Worm (Caenorhabditis elegans) whole organism, mixed stage, embryonic: ENCODE data around the gene Y1A5A.1.
A peak's percentile ranks its signal among the peaks of the same experiment; 100 is the strongest.

Experiments
- bed-3 ChIP-seq: fragments of 200-800 bp; sonication (Bioruptor generic); optimal IDR thresholded peaks from 3 replicates; lab custom pipeline; 2018; ENCODE audit warnings: mild to moderate bottlenecking, missing genetic modification characterization, moderate library complexity, missing compliant biosample characterization
- blmp-1 ChIP-seq: fragments of 150-350 bp; optimal IDR thresholded peaks from 2 replicates; lab custom pipeline; 2014; ENCODE audit warnings: missing biosample characterization, missing genetic modification characterization
- ceh-39 ChIP-seq: fragments of 150-350 bp; optimal IDR thresholded peaks from 2 replicates; lab custom pipeline; 2014; ENCODE audit warnings: missing biosample characterization, missing genetic modification characterization
- ceh-83 ChIP-seq: fragments of 200-800 bp; sonication (Bioruptor generic); optimal IDR thresholded peaks from 2 replicates; lab custom pipeline; 2018; ENCODE audit warnings: mild to moderate bottlenecking, missing genetic modification characterization, missing compliant biosample characterization
- ces-1 ChIP-seq: fragments of 150-350 bp; optimal IDR thresholded peaks from 2 replicates; lab custom pipeline; 2014; ENCODE audit warnings: missing biosample characterization, missing genetic modification reagents, missing genetic modification characterization
- cnd-1 ChIP-seq: fragments of 200-800 bp; sonication (Bioruptor generic); optimal IDR thresholded peaks from 2 replicates; lab custom pipeline; 2018; ENCODE audit warnings: mild to moderate bottlenecking, missing genetic modification characterization, missing compliant biosample characterization
- drap-1 ChIP-seq: fragments of 200-800 bp; sonication (Bioruptor generic); optimal IDR thresholded peaks from 3 replicates; lab custom pipeline; 2018; ENCODE audit warnings: mild to moderate bottlenecking, missing genetic modification characterization, missing compliant biosample characterization
- elt-1 ChIP-seq: sonication (generic microtip); optimal IDR thresholded peaks from 2 replicates; lab custom pipeline; 2017; ENCODE audit warnings: missing genetic modification characterization, mild to moderate bottlenecking, missing compliant biosample characterization, antibody characterized with exemption, moderate library complexity, borderline replicate concordance; ENCODE audit not compliant: insufficient read depth
- elt-3 ChIP-seq: fragments of 150-350 bp; optimal IDR thresholded peaks from 2 replicates; lab custom pipeline; 2014; ENCODE audit warnings: missing biosample characterization, missing genetic modification characterization
- ham-2 ChIP-seq: fragments of 200-800 bp; sonication (Bioruptor generic); optimal IDR thresholded peaks from 2 replicates; lab custom pipeline; 2018; ENCODE audit warnings: mild to moderate bottlenecking, missing genetic modification characterization, missing compliant biosample characterization
- hlh-1 ChIP-seq: fragments of 150-350 bp; optimal IDR thresholded peaks from 2 replicates; lab custom pipeline; 2014; ENCODE audit warnings: missing biosample characterization, missing genetic modification reagents, missing genetic modification characterization
- lin-13 ChIP-seq: fragments of 150-350 bp; optimal IDR thresholded peaks from 2 replicates; lab custom pipeline; 2014; ENCODE audit warnings: missing biosample characterization, missing genetic modification characterization
- lin-32 ChIP-seq: fragments of 200-800 bp; sonication (Bioruptor generic); optimal IDR thresholded peaks from 2 replicates; lab custom pipeline; 2018; ENCODE audit warnings: mild to moderate bottlenecking, missing genetic modification characterization, missing compliant biosample characterization
- lsy-2 ChIP-seq: fragments of 150-350 bp; optimal IDR thresholded peaks from 2 replicates; lab custom pipeline; 2014; ENCODE audit warnings: missing biosample characterization, missing genetic modification characterization
- mab-5 ChIP-seq: fragments of 150-350 bp; optimal IDR thresholded peaks from 2 replicates; lab custom pipeline; 2014; ENCODE audit warnings: missing biosample characterization, missing genetic modification characterization
- mep-1 ChIP-seq: fragments of 150-350 bp; optimal IDR thresholded peaks from 2 replicates; lab custom pipeline; 2017; ENCODE audit warnings: missing biosample characterization, missing genetic modification reagents, missing genetic modification characterization, inconsistent platforms
- mls-2 ChIP-seq: sonication (generic microtip); optimal IDR thresholded peaks from 2 replicates; lab custom pipeline; 2016; ENCODE audit warnings: mild to moderate bottlenecking, missing genetic modification characterization, moderate library complexity, missing compliant biosample characterization
- nhr-12 ChIP-seq: fragments of 150-350 bp; optimal IDR thresholded peaks from 2 replicates; lab custom pipeline; 2014; ENCODE audit warnings: missing biosample characterization, missing genetic modification characterization
- nhr-2 ChIP-seq: fragments of 150-350 bp; optimal IDR thresholded peaks from 2 replicates; lab custom pipeline; 2014; ENCODE audit warnings: missing biosample characterization, missing genetic modification characterization
- nhr-28 ChIP-seq: fragments of 150-350 bp; optimal IDR thresholded peaks from 2 replicates; lab custom pipeline; 2014; ENCODE audit warnings: missing biosample characterization, missing genetic modification characterization
- nhr-76 ChIP-seq: sonication (generic microtip); optimal IDR thresholded peaks from 2 replicates; lab custom pipeline; 2017; ENCODE audit warnings: missing biosample characterization, missing genetic modification characterization
- pha-4 ChIP-seq: fragments of 150-350 bp; optimal IDR thresholded peaks from 2 replicates; lab custom pipeline; 2018; ENCODE audit warnings: missing biosample characterization, missing genetic modification reagents, missing genetic modification characterization
- sem-2 ChIP-seq: fragments of 200-800 bp; sonication (Bioruptor generic); optimal IDR thresholded peaks from 2 replicates; lab custom pipeline; 2018; ENCODE audit warnings: mild to moderate bottlenecking, missing genetic modification characterization, missing compliant biosample characterization
- snpc-4 ChIP-seq: fragments of 150-350 bp; optimal IDR thresholded peaks from 2 replicates; lab custom pipeline; 2014; ENCODE audit warnings: missing biosample characterization, missing genetic modification characterization
- sptf-1 ChIP-seq: sonication (generic microtip); optimal IDR thresholded peaks from 2 replicates; lab custom pipeline; 2017; ENCODE audit warnings: mild to moderate bottlenecking, missing genetic modification characterization, moderate library complexity, missing compliant biosample characterization
- tbx-8 ChIP-seq: fragments of 200-800 bp; sonication (Bioruptor generic); optimal IDR thresholded peaks from 2 replicates; lab custom pipeline; 2018; ENCODE audit warnings: mild to moderate bottlenecking, missing genetic modification characterization, moderate library complexity, missing compliant biosample characterization
- unc-120 ChIP-seq: sonication (generic microtip); optimal IDR thresholded peaks from 2 replicates; lab custom pipeline; 2017; ENCODE audit warnings: missing genetic modification characterization, missing compliant biosample characterization; ENCODE audit not compliant: poor library complexity, severe bottlenecking
- unc-39 ChIP-seq: fragments of 150-350 bp; optimal IDR thresholded peaks from 2 replicates; lab custom pipeline; 2014; ENCODE audit warnings: missing biosample characterization, missing genetic modification characterization
- unc-62 ChIP-seq: fragments of 150-350 bp; optimal IDR thresholded peaks from 2 replicates; lab custom pipeline; 2014; ENCODE audit warnings: missing biosample characterization, missing genetic modification reagents, missing genetic modification characterization
- zip-8 ChIP-seq: fragments of 150-350 bp; optimal IDR thresholded peaks from 2 replicates; lab custom pipeline; 2014; ENCODE audit warnings: missing biosample characterization, missing genetic modification characterization
- ztf-11 ChIP-seq: fragments of 150-350 bp; optimal IDR thresholded peaks from 2 replicates; lab custom pipeline; 2014; ENCODE audit warnings: missing biosample characterization, missing genetic modification characterization

Y1A5A.1 gene

ce11 chrIII:4013061-4013460 lies 26.6 kb upstream of the Y1A5A.1 start:
- TF ChIP-seq lsy-2 = no peak
- TF ChIP-seq ceh-39 (tag; lab: Kevin White, UChicago) = no peak
- TF ChIP-seq unc-62 (GFP tag; lab: Kevin White, UChicago) = no peak
- no peak for TF ChIP-seq unc-39 (tag; lab: Kevin White, UChicago)
- no peak for TF ChIP-seq ztf-11
- TF ChIP-seq elt-1 (tag; lab: Kevin White, UChicago) = no peak
- no peak for TF ChIP-seq lin-13 (tag; lab: Kevin White, UChicago)
- no peak for TF ChIP-seq pha-4 (tag; lab: Kevin White, UChicago)
- no peak for TF ChIP-seq sptf-1 (tag; lab: Kevin White, UChicago)
- no peak for TF ChIP-seq ces-1 (GFP tag; lab: Kevin White, UChicago)
- no peak for TF ChIP-seq tbx-8
- no peak for TF ChIP-seq unc-120
- no peak for TF ChIP-seq hlh-1 (tag; lab: Kevin White, UChicago)
- TF ChIP-seq nhr-76 (tag; lab: Kevin White, UChicago) = no peak
- no peak for TF ChIP-seq nhr-2 (tag; lab: Kevin White, UChicago)

- no peak for TF ChIP-seq sem-2
- TF ChIP-seq blmp-1 (tag; lab: Kevin White, UChicago) = no peak
- no peak for TF ChIP-seq lin-13 (tag; lab: Kevin White, UChicago)
- no peak for TF ChIP-seq mab-5 (tag; lab: Kevin White, UChicago)
- TF ChIP-seq mep-1 (tag; lab: Kevin White, UChicago) = no peak
- no peak for TF ChIP-seq bed-3
- TF ChIP-seq nhr-12 (tag; lab: Kevin White, UChicago) = no peak
- TF ChIP-seq sptf-1 (tag; lab: Kevin White, UChicago) = no peak
- no peak for TF ChIP-seq unc-62 (GFP tag; lab: Kevin White, UChicago)
- no peak for TF ChIP-seq nhr-28 (tag; lab: Kevin White, UChicago)
- no peak for TF ChIP-seq ces-1 (GFP tag; lab: Kevin White, UChicago)
- no peak for TF ChIP-seq unc-120
- no peak for TF ChIP-seq lin-32 (GFP tag; lab: Kevin White, UChicago)
- TF ChIP-seq pha-4 (tag; lab: Kevin White, UChicago) = no peak
- TF ChIP-seq nhr-76 (tag; lab: Kevin White, UChicago) = no peak
- no peak for TF ChIP-seq ztf-11
- no peak for TF ChIP-seq drap-1 (GFP tag; lab: Kevin White, UChicago)
- TF ChIP-seq nhr-2 (tag; lab: Kevin White, UChicago) = no peak
- no peak for TF ChIP-seq elt-3 (tag; lab: Kevin White, UChicago)
- no peak for TF ChIP-seq zip-8 (tag; lab: Kevin White, UChicago)
Measured at ce11 chrIII:4012036-4012435, 25.6 kb upstream of the Y1A5A.1 start, which contains the start of gene C36E8.4. TSS of gene C36E8.4 (plus strand) at chrIII:4012336.

ce11 chrIII:4010987-4011386 lies 24.5 kb upstream of the Y1A5A.1 start:
- TF ChIP-seq lsy-2 = no peak
- no peak for TF ChIP-seq lin-32 (GFP tag; lab: Kevin White, UChicago)
- no peak for TF ChIP-seq cnd-1 (tag; lab: Kevin White, UChicago)
- TF ChIP-seq elt-3 (tag; lab: Kevin White, UChicago) = no peak
- TF ChIP-seq tbx-8 = no peak
- no peak for TF ChIP-seq ceh-83 (GFP tag; lab: Kevin White, UChicago)
- no peak for TF ChIP-seq nhr-12 (tag; lab: Kevin White, UChicago)
- no peak for TF ChIP-seq ham-2 (GFP tag; lab: Kevin White, UChicago)
- TF ChIP-seq sem-2 = no peak
- TF ChIP-seq nhr-76 (tag; lab: Kevin White, UChicago) = no peak
- TF ChIP-seq pha-4 (tag; lab: Kevin White, UChicago) = no peak
- no peak for TF ChIP-seq snpc-4 (tag; lab: Kevin White, UChicago)
- TF ChIP-seq lin-13 (tag; lab: Kevin White, UChicago) = no peak
- TF ChIP-seq elt-1 (tag; lab: Kevin White, UChicago) = no peak
- TF ChIP-seq unc-39 (tag; lab: Kevin White, UChicago) = no peak
- TF ChIP-seq mep-1 (tag; lab: Kevin White, UChicago) = no peak

ce11 chrIII:4010168-4010567 lies 23.7 kb upstream of the Y1A5A.1 start:
- TF ChIP-seq nhr-28 (tag; lab: Kevin White, UChicago) = no peak
- TF ChIP-seq mls-2 (tag; lab: Kevin White, UChicago) = peak; percentile 38
- no peak for TF ChIP-seq mep-1 (tag; lab: Kevin White, UChicago)
- TF ChIP-seq unc-62 (GFP tag; lab: Kevin White, UChicago) = peak; percentile 50
- TF ChIP-seq nhr-12 (tag; lab: Kevin White, UChicago) = no peak
- TF ChIP-seq sptf-1 (tag; lab: Kevin White, UChicago) = peak; percentile 25
- no peak for TF ChIP-seq blmp-1 (tag; lab: Kevin White, UChicago)
- peak; percentile 99 for TF ChIP-seq ham-2 (GFP tag; lab: Kevin White, UChicago)
- TF ChIP-seq ces-1 (GFP tag; lab: Kevin White, UChicago) = peak; percentile 35
- TF ChIP-seq unc-120 = peak; percentile 39
- TF ChIP-seq cnd-1 (tag; lab: Kevin White, UChicago) = peak; percentile 43
- TF ChIP-seq, all 35 proteins: peak for 7
